Worm (Caenorhabditis elegans) whole organism, early embryonic: ENCODE results near the gene ceh-54.

Experiments
- ama-1 ChIP-seq: fragments of 150-350 bp; optimal IDR thresholded peaks from 2 replicates; lab custom pipeline; 2014
- ceh-13 ChIP-seq: fragments of 200-800 bp; sonication (Bioruptor generic); optimal IDR thresholded peaks from 2 replicates; lab custom pipeline; 2018; ENCODE audit warnings: mild to moderate bottlenecking, missing genetic modification characterization, missing compliant biosample characterization
- flt-1 ChIP-seq: fragments of 200-800 bp; sonication (Bioruptor generic); IDR thresholded peaks from 2 replicates; pipeline ENCODE4 v1.3.6; 2022; ENCODE audit warnings: missing genetic modification characterization, missing compliant biosample characterization

DNA sequence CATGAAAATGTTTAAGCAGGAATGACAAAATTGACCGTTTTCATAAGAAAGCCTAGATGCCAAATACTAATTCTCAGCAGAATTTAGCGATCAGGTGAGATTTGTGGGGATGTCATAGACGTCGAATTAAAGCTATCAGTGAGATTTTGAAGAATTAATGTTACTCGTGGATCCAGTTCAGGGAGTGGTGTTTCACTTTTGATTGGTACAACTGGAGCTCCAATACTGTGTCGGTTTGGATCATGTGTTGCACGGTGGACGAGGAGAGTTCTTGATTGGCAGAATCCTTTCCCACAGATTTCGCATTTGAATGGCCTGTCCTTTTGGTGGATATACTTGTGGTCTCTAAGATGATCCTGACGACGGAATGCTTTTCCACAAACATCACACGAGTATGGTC lies 34.5 kb downstream of the ceh-54 start:
- TF ChIP-seq ama-1 (lab: Kevin White, UChicago) (no peak), flt-1 (GFP tag; lab: Robert Waterston, UW) (no peak), ceh-13 (GFP tag; lab: Kevin White, UChicago) (no peak)
